Worm (Caenorhabditis elegans) whole organism, mixed stage, embryonic: ENCODE results near the gene H20J04.1.

Source experiments
- bed-3 ChIP-seq: fragments of 200-800 bp; sonication (Bioruptor generic); optimal IDR thresholded peaks from 3 replicates; lab custom pipeline; 2018; ENCODE audit warnings: mild to moderate bottlenecking, missing genetic modification characterization, moderate library complexity, missing compliant biosample characterization
- ceh-39 ChIP-seq: fragments of 150-350 bp; optimal IDR thresholded peaks from 2 replicates; lab custom pipeline; 2014; ENCODE audit warnings: missing biosample characterization, missing genetic modification characterization
- ceh-83 ChIP-seq: fragments of 200-800 bp; sonication (Bioruptor generic); optimal IDR thresholded peaks from 2 replicates; lab custom pipeline; 2018; ENCODE audit warnings: mild to moderate bottlenecking, missing genetic modification characterization, missing compliant biosample characterization
- mep-1 ChIP-seq: fragments of 150-350 bp; optimal IDR thresholded peaks from 2 replicates; lab custom pipeline; 2017; ENCODE audit warnings: missing biosample characterization, missing genetic modification reagents, missing genetic modification characterization, inconsistent platforms
- nhr-28 ChIP-seq: fragments of 150-350 bp; optimal IDR thresholded peaks from 2 replicates; lab custom pipeline; 2014; ENCODE audit warnings: missing biosample characterization, missing genetic modification characterization
- sptf-1 ChIP-seq: sonication (generic microtip); optimal IDR thresholded peaks from 2 replicates; lab custom pipeline; 2017; ENCODE audit warnings: mild to moderate bottlenecking, missing genetic modification characterization, moderate library complexity, missing compliant biosample characterization
- unc-39 ChIP-seq: fragments of 150-350 bp; optimal IDR thresholded peaks from 2 replicates; lab custom pipeline; 2014; ENCODE audit warnings: missing biosample characterization, missing genetic modification characterization

The H20J04.1 gene

DNA sequence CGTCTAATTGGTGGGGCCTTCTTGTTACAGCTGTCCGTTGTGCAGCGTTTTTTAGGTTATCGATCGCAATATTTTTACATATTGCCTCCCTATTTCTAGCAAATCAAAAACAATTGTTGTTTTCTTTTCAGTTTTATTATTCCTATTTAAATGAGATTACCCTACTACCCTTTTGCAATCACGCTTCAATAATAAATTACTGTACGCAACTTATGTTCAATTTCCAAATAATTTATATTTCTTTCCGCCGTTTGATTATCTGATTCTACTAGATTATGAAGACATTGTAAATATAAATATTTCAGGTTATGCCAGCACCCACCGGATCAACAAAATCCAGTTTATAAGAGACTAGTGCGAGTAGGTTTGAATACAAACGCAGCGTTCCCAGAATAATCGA, 49.9 kb downstream of the H20J04.1 start, which contains the start of gene ZK430.5:
Gene ZK430.5, plus strand, starts transcription at position 301 of the 400 bp plus-strand sequence.
- TF ChIP-seq ceh-83 (GFP tag; lab: Kevin White, UChicago), result no peak
- TF ChIP-seq mep-1, result no peak
- no peak for TF ChIP-seq ceh-39 (tag; lab: Kevin White, UChicago)
- no peak for TF ChIP-seq sptf-1
- no peak for TF ChIP-seq unc-39 (tag; lab: Kevin White, UChicago)
- TF ChIP-seq bed-3 (GFP tag; lab: Kevin White, UChicago), result no peak
- TF ChIP-seq nhr-28 (tag; lab: Kevin White, UChicago), result no peak
